Fruit fly (Drosophila melanogaster) whole organism: ENCODE data around the gene rk.

Experiments used
- CG8478 ChIP-seq: fragments of >200 bp; optimal IDR thresholded peaks from 2 replicates; lab custom pipeline; 2018; ENCODE audit warnings: inconsistent platforms
- Dll ChIP-seq: fragments of >200 bp; optimal IDR thresholded peaks from 2 replicates; lab custom pipeline; 2017
- psq ChIP-seq: fragments of >200 bp; optimal IDR thresholded peaks from 2 replicates; lab custom pipeline; 2017
- usp ChIP-seq: fragments of >200 bp; optimal IDR thresholded peaks from 2 replicates; lab custom pipeline; 2017; ENCODE audit warnings: missing biosample characterization, missing genetic modification characterization, mixed read lengths

DNA sequence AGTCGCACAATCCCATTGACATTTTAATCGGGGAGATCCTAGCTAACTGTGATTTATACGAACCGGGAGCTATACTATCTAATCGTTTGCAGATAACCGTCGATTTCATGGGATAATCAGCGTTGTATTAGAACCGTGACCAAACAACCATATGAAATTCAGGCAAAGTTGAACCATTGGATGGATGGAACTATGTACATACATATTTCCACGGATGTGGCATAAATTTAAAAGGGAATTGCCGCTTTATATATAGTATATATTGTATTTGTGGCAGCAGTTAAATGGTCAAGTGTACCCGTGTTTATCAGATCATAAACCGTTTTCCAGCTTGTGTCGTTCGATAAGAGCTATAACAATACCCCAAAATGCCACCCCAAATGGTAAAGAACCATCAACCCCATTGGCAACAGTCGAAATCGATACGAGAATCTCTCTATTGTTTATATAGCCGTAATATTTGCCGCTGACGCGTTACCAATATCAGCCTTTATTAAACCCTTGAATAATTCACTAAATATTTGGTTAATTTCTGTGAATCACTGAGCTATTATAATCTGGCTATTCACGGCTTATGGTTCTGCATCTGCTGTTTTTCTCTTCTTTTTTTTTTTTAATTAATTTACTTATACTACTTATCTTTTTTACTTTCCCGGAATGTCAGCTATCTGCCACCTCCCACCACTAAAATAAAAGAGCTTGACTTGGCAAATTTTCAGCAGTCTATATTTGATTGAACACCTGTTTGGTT lies 11.4 kb upstream of the rk start, which contains the start of gene bgm:
- TF ChIP-seq CG8478 (lab: Kevin White, UChicago): no peak
- no peak for TF ChIP-seq Dll (lab: Kevin White, UChicago)
- no peak for TF ChIP-seq usp (GFP tag; lab: Kevin White, UChicago)
- TF ChIP-seq psq (lab: Kevin White, UChicago): no peak
